Worm (Caenorhabditis elegans) whole organism, L4 larva: ENCODE results near the gene B0303.4.
A peak's percentile ranks its signal among the peaks of the same experiment; 100 is the strongest.

ENCODE experiments used
- D1046.2 ChIP-seq: fragments of 200-800 bp; sonication (Bioruptor generic); IDR thresholded peaks from 2 replicates; pipeline ENCODE4 v1.3.6; 2022; ENCODE audit warnings: missing genetic modification characterization, missing compliant biosample characterization
- F37D6.2 ChIP-seq: sonication (generic microtip); optimal IDR thresholded peaks from 2 replicates; lab custom pipeline; 2016; ENCODE audit warnings: mild to moderate bottlenecking, missing genetic modification characterization, missing compliant biosample characterization
- F49E8.2 ChIP-seq: sonication (generic microtip); optimal IDR thresholded peaks from 2 replicates; lab custom pipeline; 2016; ENCODE audit warnings: missing compliant biosample characterization, mild to moderate bottlenecking, missing genetic modification characterization, borderline replicate concordance
- T20F7.1 ChIP-seq: fragments of 200-800 bp; sonication (Bioruptor generic); optimal IDR thresholded peaks from 2 replicates; lab custom pipeline; 2018; ENCODE audit warnings: mild to moderate bottlenecking, missing genetic modification characterization, missing compliant biosample characterization
- Y105C5A.15 ChIP-seq: fragments of 200-800 bp; sonication (Bioruptor generic); IDR thresholded peaks from 2 replicates; pipeline ENCODE4 v1.3.6; 2022; ENCODE audit warnings: missing genetic modification characterization, missing compliant biosample characterization
- ZK546.5 ChIP-seq, 2 experiments: sonication (generic microtip); optimal IDR thresholded peaks; 2 replicates each; lab custom pipeline; 2017; ENCODE audit warnings: missing biosample characterization in 2 of 2, missing genetic modification characterization in 2 of 2
- ceh-28 ChIP-seq: fragments of 150-350 bp; optimal IDR thresholded peaks from 2 replicates; lab custom pipeline; 2014; ENCODE audit warnings: missing biosample characterization, missing genetic modification reagents, missing genetic modification characterization
- ceh-62 ChIP-seq: sonication (generic microtip); optimal IDR thresholded peaks from 2 replicates; lab custom pipeline; 2017; ENCODE audit warnings: missing biosample characterization, missing genetic modification characterization
- daf-16 ChIP-seq, 3 experiments: sonication (generic microtip); optimal IDR thresholded peaks; 2 replicates each; lab custom pipeline; 2016 to 2017; ENCODE audit warnings: missing genetic modification characterization in 3 of 3, missing genetic modification reagents in 3 of 3, mild to moderate bottlenecking in 2 of 3, missing compliant biosample characterization in 2 of 3, missing biosample characterization in 1 of 3, moderate library complexity in 1 of 3
- dpl-1 ChIP-seq: fragments of 150-350 bp; optimal IDR thresholded peaks from 2 replicates; lab custom pipeline; 2014; ENCODE audit warnings: missing biosample characterization, missing genetic modification reagents, missing genetic modification characterization
- dve-1 ChIP-seq: sonication (generic microtip); optimal IDR thresholded peaks from 2 replicates; lab custom pipeline; 2017; ENCODE audit warnings: antibody characterized with exemption, mild to moderate bottlenecking, missing genetic modification characterization, missing compliant biosample characterization; ENCODE audit not compliant: insufficient read depth
- egl-43 ChIP-seq: fragments of 200-800 bp; sonication (Bioruptor generic); IDR thresholded peaks from 2 replicates; pipeline ENCODE4 v1.3.6; 2022; ENCODE audit warnings: missing genetic modification reagents, missing genetic modification characterization, missing compliant biosample characterization
- gei-8 ChIP-seq: fragments of 200-800 bp; sonication (Bioruptor generic); optimal IDR thresholded peaks from 2 replicates; lab custom pipeline; 2018; ENCODE audit warnings: mild to moderate bottlenecking, missing genetic modification characterization, missing compliant biosample characterization
- hif-1 ChIP-seq, 2 experiments: sonication (generic microtip); optimal IDR thresholded peaks; 2 replicates each; lab custom pipeline; 2016 to 2017; ENCODE audit warnings: missing compliant biosample characterization in 2 of 2, missing genetic modification characterization in 2 of 2, missing genetic modification reagents in 2 of 2, missing genotype in 2 of 2, mild to moderate bottlenecking in 1 of 2
- hlh-11 ChIP-seq: fragments of 200-800 bp; sonication (Bioruptor generic); optimal IDR thresholded peaks from 2 replicates; lab custom pipeline; 2018; ENCODE audit warnings: mild to moderate bottlenecking, missing genetic modification characterization, missing compliant biosample characterization
- hlh-30 ChIP-seq: sonication (generic microtip); optimal IDR thresholded peaks from 2 replicates; lab custom pipeline; 2017; ENCODE audit warnings: antibody characterized with exemption, mild to moderate bottlenecking, missing genetic modification characterization, missing compliant biosample characterization; ENCODE audit not compliant: insufficient read depth
- hmg-1.1 ChIP-seq: fragments of 200-800 bp; sonication (Bioruptor generic); IDR thresholded peaks from 2 replicates; pipeline ENCODE4 v1.3.6; 2022; ENCODE audit warnings: missing genetic modification reagents, missing genetic modification characterization, missing compliant biosample characterization
- lim-7 ChIP-seq: fragments of 200-800 bp; sonication (Bioruptor generic); IDR thresholded peaks from 2 replicates; pipeline ENCODE4 v1.3.6; 2022; ENCODE audit warnings: missing genetic modification characterization, missing compliant biosample characterization
- lin-38 ChIP-seq: fragments of 200-800 bp; sonication (Bioruptor generic); IDR thresholded peaks from 2 replicates; pipeline ENCODE4 v1.3.6; 2022; ENCODE audit warnings: missing genetic modification reagents, missing genetic modification characterization, missing compliant biosample characterization
- lin-39 ChIP-seq: fragments of 150-350 bp; optimal IDR thresholded peaks from 2 replicates; lab custom pipeline; 2014; ENCODE audit warnings: missing biosample characterization, missing genetic modification reagents, missing genetic modification characterization
- lsy-2 ChIP-seq, 2 experiments: fragments of 150-350 bp in 1 of 2; sonication (generic microtip) in 1 of 2; optimal IDR thresholded peaks; 2 replicates each; lab custom pipeline; 2014 to 2017; ENCODE audit warnings: missing biosample characterization in 2 of 2, missing genetic modification characterization in 2 of 2
- mdl-1 ChIP-seq, 2 experiments: fragments of 150-350 bp in 1 of 2; sonication (generic microtip) in 1 of 2; optimal IDR thresholded peaks; 2 replicates each; lab custom pipeline; 2014 to 2017; ENCODE audit warnings: missing biosample characterization in 2 of 2, missing genetic modification characterization in 2 of 2
- mep-1 ChIP-seq: fragments of 150-350 bp; sonication (generic microtip); optimal IDR thresholded peaks from 3 replicates; lab custom pipeline; 2014; ENCODE audit warnings: missing biosample characterization, missing genetic modification characterization
- mes-2 ChIP-seq: sonication (generic microtip); optimal IDR thresholded peaks from 2 replicates; lab custom pipeline; 2016; ENCODE audit warnings: missing genotype, mild to moderate bottlenecking, missing genetic modification characterization, missing compliant biosample characterization; ENCODE audit not compliant: poor library complexity, severe bottlenecking
- mxl-3 ChIP-seq: fragments of 200-800 bp; sonication (Bioruptor generic); optimal IDR thresholded peaks from 2 replicates; lab custom pipeline; 2018; ENCODE audit warnings: mild to moderate bottlenecking, missing genetic modification characterization, missing compliant biosample characterization
- nhr-25 ChIP-seq: sonication (generic microtip); optimal IDR thresholded peaks from 2 replicates; lab custom pipeline; 2017; ENCODE audit warnings: missing genetic modification characterization, mild to moderate bottlenecking, missing compliant biosample characterization, antibody characterized with exemption, moderate library complexity, borderline replicate concordance; ENCODE audit not compliant: insufficient read depth
- nhr-28 ChIP-seq: fragments of 150-350 bp; optimal IDR thresholded peaks from 2 replicates; lab custom pipeline; 2014; ENCODE audit warnings: missing biosample characterization, missing genetic modification characterization
- nhr-77 ChIP-seq: fragments of 150-350 bp; optimal IDR thresholded peaks from 2 replicates; lab custom pipeline; 2014; ENCODE audit warnings: missing biosample characterization, missing genetic modification characterization
- pha-4 ChIP-seq, 2 experiments: fragments of 150-350 bp in 1 of 2; fragments of 200-800 bp in 1 of 2; sonication (Bioruptor generic) in 1 of 2; IDR thresholded peaks in 1 of 2; optimal IDR thresholded peaks in 1 of 2; 2 replicates each; pipeline versions ENCODE4 v1.3.6 to Lab custom; 2014 to 2022; ENCODE audit warnings: missing genetic modification characterization in 2 of 2, missing genetic modification reagents in 2 of 2, missing biosample characterization in 1 of 2, missing compliant biosample characterization in 1 of 2
- pqm-1 ChIP-seq: sonication (generic microtip); optimal IDR thresholded peaks from 2 replicates; lab custom pipeline; 2017; ENCODE audit warnings: missing biosample characterization, missing genetic modification characterization
- rbr-2 ChIP-seq: sonication (generic microtip); optimal IDR thresholded peaks from 2 replicates; lab custom pipeline; 2016; ENCODE audit warnings: missing genotype, missing genetic modification characterization, missing compliant biosample characterization
- skn-1 ChIP-seq: fragments of 150-350 bp; optimal IDR thresholded peaks from 2 replicates; lab custom pipeline; 2014; ENCODE audit warnings: missing biosample characterization, missing genetic modification characterization
- snpc-1.2 ChIP-seq: fragments of 200-800 bp; sonication (Bioruptor generic); IDR thresholded peaks from 2 replicates; pipeline ENCODE4 v1.3.6; 2022; ENCODE audit warnings: missing genetic modification reagents, missing genetic modification characterization, missing compliant biosample characterization
- spr-3 ChIP-seq: fragments of 200-800 bp; sonication (Bioruptor generic); optimal IDR thresholded peaks from 2 replicates; lab custom pipeline; 2018; ENCODE audit warnings: mild to moderate bottlenecking, missing genetic modification characterization, missing compliant biosample characterization
- unc-62 ChIP-seq, 3 experiments: fragments of 150-350 bp in 1 of 3; sonication (generic microtip); optimal IDR thresholded peaks in 2 of 3; peaks in 1 of 3; 1 replicate in 1 of 3; 2 replicates in 2 of 3; lab custom pipeline; 2014 to 2017; ENCODE audit warnings: missing biosample characterization in 3 of 3, missing genetic modification characterization in 3 of 3, missing genetic modification reagents in 3 of 3, missing genotype in 1 of 3
- zfp-2 ChIP-seq: sonication (generic microtip); optimal IDR thresholded peaks from 2 replicates; lab custom pipeline; 2016; ENCODE audit warnings: mild to moderate bottlenecking, missing genetic modification characterization, missing compliant biosample characterization
- zip-2 ChIP-seq: fragments of 150-350 bp; optimal IDR thresholded peaks from 2 replicates; lab custom pipeline; 2014; ENCODE audit warnings: missing biosample characterization, missing genetic modification characterization
- ztf-7 ChIP-seq: fragments of 150-350 bp; optimal IDR thresholded peaks from 2 replicates; lab custom pipeline; 2014; ENCODE audit warnings: missing biosample characterization, missing genetic modification characterization

The B0303.4 gene

DNA sequence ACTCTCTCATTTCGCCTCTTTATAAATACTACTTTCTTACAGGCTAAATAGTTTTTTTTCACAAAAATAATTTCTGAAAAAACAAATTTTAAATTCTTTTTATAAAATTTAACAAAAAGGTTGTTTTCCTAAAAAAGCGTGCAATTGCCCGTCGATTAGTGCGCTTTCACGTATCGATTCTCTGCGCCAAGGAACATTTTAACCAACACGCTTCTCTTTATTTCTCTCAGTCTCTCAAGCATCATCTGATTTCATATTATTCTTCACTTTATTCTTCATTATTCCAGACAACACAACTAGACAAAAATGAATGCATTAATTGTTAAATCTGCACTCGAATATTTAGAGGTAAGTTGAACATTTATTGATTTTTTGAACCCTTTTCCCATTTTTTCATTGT lies at the start of gene B0303.4:
TSS of gene B0303.4 (plus strand) at position 196 of the 400 bp plus-strand sequence.
- TF ChIP-seq egl-43 (GFP tag; lab: Robert Waterston, UW), result no peak
- no peak for TF ChIP-seq zip-2 (tag; lab: Kevin White, UChicago)
- peak in 1 of 2 experiments; percentile 6 for TF ChIP-seq hif-1 (tag; optimal IDR thresholded peaks at IDR 0.05; lab: Kevin White, UChicago)
- no peak for TF ChIP-seq skn-1
- no peak for TF ChIP-seq Y105C5A.15
- TF ChIP-seq hmg-1.1 (GFP tag; lab: Robert Waterston, UW), result 0 out of 2 replicates have a peak, but pooled peaks have one; percentile 34
- no peak for TF ChIP-seq daf-16 (GFP tag; optimal IDR thresholded peaks at IDR 0.05; lab: Kevin White, UChicago)
- peak; percentile 46 for TF ChIP-seq daf-16 (tag; optimal IDR thresholded peaks at IDR 0.05; lab: Kevin White, UChicago)
- peak; percentile 41 for TF ChIP-seq rbr-2 (tag; lab: Kevin White, UChicago)
- TF ChIP-seq hlh-30 (tag; lab: Kevin White, UChicago), result peak; percentile 90
- TF ChIP-seq nhr-28 (tag; lab: Kevin White, UChicago), result peak; percentile 65
- peak; percentile 48 for TF ChIP-seq dve-1 (tag; lab: Kevin White, UChicago)
- TF ChIP-seq mes-2 (tag; lab: Kevin White, UChicago), result peak; percentile 65
- no peak for TF ChIP-seq ceh-62
- peak; percentile 63 for TF ChIP-seq hlh-11 (tag; lab: Kevin White, UChicago)
- peak; percentile 7 for TF ChIP-seq dpl-1 (GFP tag; lab: Kevin White, UChicago)
- TF ChIP-seq lin-39, result no peak
- peak; percentile 47 for TF ChIP-seq ceh-28 (tag; lab: Kevin White, UChicago)
- no peak for TF ChIP-seq snpc-1.2 (GFP tag; lab: Robert Waterston, UW)
- no peak for TF ChIP-seq gei-8 (GFP tag; lab: Kevin White, UChicago)
- no peak for TF ChIP-seq nhr-25 (tag; lab: Kevin White, UChicago)
- peak; percentile 52 for TF ChIP-seq T20F7.1 (GFP tag; lab: Kevin White, UChicago)
- no peak for TF ChIP-seq pha-4 (GFP tag; IDR thresholded peaks at IDR 0.05; lab: Robert Waterston, UW)
- peak; percentile 45 for TF ChIP-seq pha-4 (tag; optimal IDR thresholded peaks at IDR 0.05; lab: Kevin White, UChicago)
- TF ChIP-seq F37D6.2 (tag; lab: Kevin White, UChicago), result no peak
- 0 out of 2 replicates have a peak, but pooled peaks have one; percentile 28 for TF ChIP-seq lin-38 (GFP tag; lab: Robert Waterston, UW)
- TF ChIP-seq mdl-1 (tag; optimal IDR thresholded peaks at IDR 0.05; lab: Kevin White, UChicago), result peak in 1 of 2 experiments; percentile 69
- TF ChIP-seq lsy-2 (tag; optimal IDR thresholded peaks at IDR 0.05; lab: Kevin White, UChicago), result peak in 1 of 2 experiments; percentile 78
- no peak for TF ChIP-seq spr-3 (GFP tag; lab: Kevin White, UChicago)
- no peak for TF ChIP-seq zfp-2 (tag; lab: Kevin White, UChicago)
- TF ChIP-seq ZK546.5 (tag; optimal IDR thresholded peaks at IDR 0.05; lab: Kevin White, UChicago), result no peak
- TF ChIP-seq pqm-1 (tag; lab: Kevin White, UChicago), result no peak
- no peak for TF ChIP-seq D1046.2 (GFP tag; lab: Robert Waterston, UW)
- no peak for TF ChIP-seq F49E8.2 (tag; lab: Kevin White, UChicago)
- TF ChIP-seq ztf-7 (tag; lab: Kevin White, UChicago), result peak; percentile 85
- no peak for TF ChIP-seq lim-7 (GFP tag; lab: Robert Waterston, UW)
- peak; percentile 82 for TF ChIP-seq mep-1
- no peak for TF ChIP-seq unc-62 (GFP tag; optimal IDR thresholded peaks at IDR 0.05 in 1 of 2; lab: Kevin White, UChicago)
- no peak for TF ChIP-seq unc-62 (tag; optimal IDR thresholded peaks at IDR 0.05; lab: Kevin White, UChicago)
- TF ChIP-seq nhr-77 (tag; lab: Kevin White, UChicago), result no peak
- TF ChIP-seq mxl-3 (GFP tag; lab: Kevin White, UChicago), result peak; percentile 57
